Fruit fly (Drosophila melanogaster) whole organism, embryonic: Measurements from ENCODE around the gene CG18661.

Experiments used
- B-H2 ChIP-seq: fragments of 200-800 bp; sonication (Bioruptor generic); optimal IDR thresholded peaks from 2 replicates; lab custom pipeline; 2018; ENCODE audit warnings: missing biosample characterization, mild to moderate bottlenecking, missing genetic modification characterization
- BEAF-32 ChIP-seq: fragments of 200-800 bp; sonication (Bioruptor generic); optimal IDR thresholded peaks from 3 replicates; lab custom pipeline; 2017; ENCODE audit warnings: missing biosample characterization, missing genetic modification characterization, mild to moderate bottlenecking, moderate library complexity, missing genetic modification reagents
- BtbVII ChIP-seq: fragments of 200-800 bp; sonication (Bioruptor generic); optimal IDR thresholded peaks from 3 replicates; lab custom pipeline; 2017; ENCODE audit warnings: missing biosample characterization, mild to moderate bottlenecking, missing genetic modification characterization
- CG10267 ChIP-seq: fragments of 200-800 bp; sonication (Bioruptor generic); optimal IDR thresholded peaks from 2 replicates; lab custom pipeline; 2018; ENCODE audit warnings: missing biosample characterization, mild to moderate bottlenecking, missing genetic modification characterization, moderate library complexity
- CG12104 ChIP-seq: fragments of 200-800 bp; sonication (Bioruptor generic); optimal IDR thresholded peaks from 3 replicates; lab custom pipeline; 2016; ENCODE audit warnings: missing biosample characterization, missing genetic modification characterization
- CG12942 ChIP-seq: fragments of 200-800 bp; sonication (Bioruptor generic); optimal IDR thresholded peaks from 3 replicates; lab custom pipeline; 2016; ENCODE audit warnings: missing biosample characterization, missing genetic modification characterization
- CG13775 ChIP-seq: fragments of 200-800 bp; sonication (Bioruptor generic); optimal IDR thresholded peaks from 3 replicates; lab custom pipeline; 2017; ENCODE audit warnings: missing biosample characterization, mild to moderate bottlenecking, missing genetic modification characterization
- CG1529 ChIP-seq: fragments of 200-800 bp; sonication (Bioruptor generic); optimal IDR thresholded peaks from 3 replicates; lab custom pipeline; 2018; ENCODE audit warnings: missing biosample characterization, missing genetic modification characterization
- CG16815 ChIP-seq: fragments of 200-800 bp; sonication (Bioruptor generic); optimal IDR thresholded peaks from 3 replicates; lab custom pipeline; 2017; ENCODE audit warnings: missing biosample characterization, mild to moderate bottlenecking, missing genetic modification characterization
- CG17359 ChIP-seq: fragments of 200-800 bp; sonication (Bioruptor generic); optimal IDR thresholded peaks from 3 replicates; lab custom pipeline; 2018; ENCODE audit warnings: missing biosample characterization, mild to moderate bottlenecking, missing genetic modification characterization, moderate library complexity
- CG1792 ChIP-seq: fragments of 200-800 bp; sonication (Bioruptor generic); optimal IDR thresholded peaks from 2 replicates; lab custom pipeline; 2016; ENCODE audit warnings: missing biosample characterization, missing genetic modification characterization
- CG18619 ChIP-seq: fragments of 200-800 bp; sonication (Bioruptor generic); optimal IDR thresholded peaks from 3 replicates; lab custom pipeline; 2017; ENCODE audit warnings: missing biosample characterization, mild to moderate bottlenecking, missing genetic modification characterization
- CG2712 ChIP-seq: fragments of 200-800 bp; optimal IDR thresholded peaks from 3 replicates; lab custom pipeline; 2019; ENCODE audit warnings: missing biosample characterization, mild to moderate bottlenecking, missing genetic modification characterization, moderate library complexity
- CG30020 ChIP-seq: fragments of 200-800 bp; optimal IDR thresholded peaks from 2 replicates; lab custom pipeline; 2019; ENCODE audit warnings: missing biosample characterization, mild to moderate bottlenecking, missing genetic modification characterization, moderate library complexity
- CG34422 ChIP-seq: fragments of 200-800 bp; sonication (Bioruptor generic); IDR thresholded peaks from 3 replicates; pipeline ENCODE4 v1.3.6; 2022; ENCODE audit warnings: missing biosample characterization, missing genetic modification characterization
- CG6765 ChIP-seq: fragments of 200-800 bp; sonication (Bioruptor generic); optimal IDR thresholded peaks from 3 replicates; lab custom pipeline; 2017; ENCODE audit warnings: missing biosample characterization, mild to moderate bottlenecking, missing genetic modification characterization
- CG6791 ChIP-seq: fragments of 200-800 bp; sonication (Bioruptor generic); IDR thresholded peaks from 3 replicates; pipeline ENCODE4 v1.3.6; 2022; ENCODE audit warnings: missing biosample characterization, missing genetic modification characterization; ENCODE audit not compliant: partially characterized antibody
- CG8924 ChIP-seq: fragments of 200-800 bp; optimal IDR thresholded peaks from 3 replicates; lab custom pipeline; 2019; ENCODE audit warnings: missing biosample characterization, mild to moderate bottlenecking, missing genetic modification characterization, moderate library complexity
- CG9609 ChIP-seq: fragments of 200-800 bp; sonication (Bioruptor generic); optimal IDR thresholded peaks from 3 replicates; lab custom pipeline; 2016; ENCODE audit warnings: missing biosample characterization, missing genetic modification characterization
- CG9727 ChIP-seq: fragments of 200-800 bp; sonication (Bioruptor generic); optimal IDR thresholded peaks from 3 replicates; lab custom pipeline; 2017; ENCODE audit warnings: missing biosample characterization, mild to moderate bottlenecking, missing genetic modification characterization
- Deaf1 ChIP-seq: fragments of 200-800 bp; optimal IDR thresholded peaks from 3 replicates; lab custom pipeline; 2019; ENCODE audit warnings: missing biosample characterization, mild to moderate bottlenecking, missing genetic modification characterization, moderate library complexity
- Dek ChIP-seq: fragments of 200-800 bp; sonication (Bioruptor generic); optimal IDR thresholded peaks from 3 replicates; lab custom pipeline; 2019; ENCODE audit warnings: missing biosample characterization, mild to moderate bottlenecking, missing genetic modification characterization, moderate library complexity
- Doc2 ChIP-seq: fragments of 200-800 bp; sonication (Bioruptor generic); IDR thresholded peaks from 2 replicates; pipeline ENCODE4 v1.3.6; 2022; ENCODE audit warnings: missing biosample characterization, missing genetic modification characterization
- Drgx ChIP-seq: fragments of 200-800 bp; sonication (Bioruptor generic); IDR thresholded peaks from 2 replicates; pipeline ENCODE4 v1.3.6; 2022; ENCODE audit warnings: missing biosample characterization, missing genetic modification characterization
- HLH3B ChIP-seq: fragments of 200-800 bp; sonication (Bioruptor generic); IDR thresholded peaks from 2 replicates; pipeline ENCODE4 v1.3.6; 2022; ENCODE audit warnings: missing biosample characterization, missing genetic modification characterization
- HLH4C ChIP-seq: fragments of 200-800 bp; sonication (Bioruptor generic); IDR thresholded peaks from 3 replicates; pipeline ENCODE4 v1.3.6; 2022; ENCODE audit warnings: missing biosample characterization, missing genetic modification characterization; ENCODE audit not compliant: partially characterized antibody
- Hey ChIP-seq: fragments of 200-800 bp; sonication (Bioruptor generic); optimal IDR thresholded peaks from 3 replicates; lab custom pipeline; 2018; ENCODE audit warnings: missing biosample characterization, mild to moderate bottlenecking, missing genetic modification characterization
- HmgD ChIP-seq: fragments of 200-800 bp; sonication (Bioruptor generic); optimal IDR thresholded peaks from 3 replicates; lab custom pipeline; 2016; ENCODE audit warnings: missing biosample characterization, missing genetic modification characterization
- Hsf ChIP-seq: fragments of 200-800 bp; sonication (Bioruptor generic); optimal IDR thresholded peaks from 3 replicates; lab custom pipeline; 2016; ENCODE audit warnings: missing biosample characterization, missing genetic modification characterization
- Lim3 ChIP-seq: fragments of 200-800 bp; sonication (Bioruptor generic); IDR thresholded peaks from 2 replicates; pipeline ENCODE4 v1.3.6; 2022; ENCODE audit warnings: missing biosample characterization, missing genetic modification characterization
- Lpt ChIP-seq: fragments of >200 bp; optimal IDR thresholded peaks from 2 replicates; lab custom pipeline; 2018; ENCODE audit warnings: missing biosample characterization, missing genetic modification characterization
- Nf-YA ChIP-seq: fragments of 200-800 bp; sonication (Bioruptor generic); IDR thresholded peaks from 2 replicates; pipeline ENCODE4 v1.3.6; 2022; ENCODE audit warnings: missing biosample characterization, missing genetic modification characterization
- Rx ChIP-seq: fragments of 200-800 bp; sonication (Bioruptor generic); IDR thresholded peaks from 2 replicates; pipeline ENCODE4 v1.3.6; 2022; ENCODE audit warnings: missing biosample characterization, missing genetic modification characterization
- Scr ChIP-seq: fragments of 200-800 bp; sonication (Bioruptor generic); IDR thresholded peaks from 2 replicates; pipeline ENCODE4 v1.3.6; 2022; ENCODE audit warnings: missing biosample characterization, missing genetic modification characterization; ENCODE audit not compliant: partially characterized antibody
- Sry-β ChIP-seq: fragments of 200-800 bp; sonication (Bioruptor generic); optimal IDR thresholded peaks from 2 replicates; lab custom pipeline; 2018; ENCODE audit warnings: missing biosample characterization, mild to moderate bottlenecking, missing genetic modification characterization, moderate library complexity
- Tbp ChIP-seq: fragments of >200 bp; optimal IDR thresholded peaks from 2 replicates; lab custom pipeline; 2018; ENCODE audit warnings: missing biosample characterization, missing genetic modification characterization
- Xbp1 ChIP-seq: fragments of 200-800 bp; sonication (Bioruptor generic); optimal IDR thresholded peaks from 3 replicates; lab custom pipeline; 2016; ENCODE audit warnings: missing biosample characterization, mild to moderate bottlenecking, missing genetic modification characterization
- al ChIP-seq: fragments of 200-800 bp; sonication (Bioruptor generic); IDR thresholded peaks from 2 replicates; pipeline ENCODE4 v1.3.6; 2022; ENCODE audit warnings: missing biosample characterization, missing genetic modification characterization
- br ChIP-seq: fragments of >200 bp; optimal IDR thresholded peaks from 2 replicates; lab custom pipeline; 2017
- cad ChIP-seq: fragments of >200 bp; optimal IDR thresholded peaks from 2 replicates; lab custom pipeline; 2017; ENCODE audit warnings: missing biosample characterization, missing genetic modification characterization
- cato ChIP-seq: fragments of 200-800 bp; sonication (Bioruptor generic); optimal IDR thresholded peaks from 2 replicates; lab custom pipeline; 2016; ENCODE audit warnings: missing biosample characterization, missing genetic modification characterization, borderline replicate concordance
- dati ChIP-seq: fragments of 200-800 bp; sonication (Bioruptor generic); IDR thresholded peaks from 2 replicates; pipeline ENCODE4 v1.3.6; 2022; ENCODE audit warnings: missing biosample characterization, missing genetic modification characterization
- dmrt99B ChIP-seq: fragments of 200-800 bp; sonication (Bioruptor generic); optimal IDR thresholded peaks from 2 replicates; lab custom pipeline; 2018; ENCODE audit warnings: missing biosample characterization, mild to moderate bottlenecking, missing genetic modification characterization, moderate library complexity
- eyg ChIP-seq: fragments of 200-800 bp; sonication (Bioruptor generic); optimal IDR thresholded peaks from 3 replicates; lab custom pipeline; 2016; ENCODE audit warnings: missing biosample characterization, missing genetic modification characterization
- fru ChIP-seq: fragments of >200 bp; optimal IDR thresholded peaks from 2 replicates; lab custom pipeline; 2017
- fu2 ChIP-seq: fragments of 200-800 bp; sonication (Bioruptor generic); optimal IDR thresholded peaks from 2 replicates; lab custom pipeline; 2016; ENCODE audit warnings: missing biosample characterization, missing genetic modification characterization
- ind ChIP-seq: fragments of 200-800 bp; sonication (Bioruptor generic); optimal IDR thresholded peaks from 3 replicates; lab custom pipeline; 2016; ENCODE audit warnings: missing biosample characterization, missing genetic modification characterization
- nerfin-1 ChIP-seq: fragments of 200-800 bp; sonication (Bioruptor generic); optimal IDR thresholded peaks from 3 replicates; lab custom pipeline; 2019; ENCODE audit warnings: missing biosample characterization, mild to moderate bottlenecking, missing genetic modification characterization, moderate library complexity
- pho ChIP-seq: fragments of 200-800 bp; sonication (Bioruptor generic); optimal IDR thresholded peaks from 2 replicates; lab custom pipeline; 2016; ENCODE audit warnings: missing biosample characterization, missing genetic modification characterization
- pnt ChIP-seq: fragments of 200-800 bp; sonication (Bioruptor generic); optimal IDR thresholded peaks from 3 replicates; lab custom pipeline; 2016; ENCODE audit warnings: missing biosample characterization, missing genetic modification characterization
- stc ChIP-seq: fragments of 200-800 bp; sonication (Bioruptor generic); IDR thresholded peaks from 2 replicates; pipeline ENCODE4 v1.3.6; 2022; ENCODE audit warnings: missing biosample characterization, missing genetic modification characterization
- tll ChIP-seq, 2 experiments: fragments of 200-800 bp in 1 of 2; fragments of >200 bp in 1 of 2; sonication (Bioruptor generic) in 1 of 2; optimal IDR thresholded peaks; 2 replicates each; lab custom pipeline; 2017 to 2019; ENCODE audit warnings: missing biosample characterization in 2 of 2, missing genetic modification characterization in 2 of 2, mild to moderate bottlenecking in 1 of 2, moderate library complexity in 1 of 2

Gene CG18661

dm6 chr2L:8958046-8958497 is 39.3 kb upstream of the CG18661 start (continued):
- TF ChIP-seq HmgD (GFP tag; lab: Kevin White, UChicago) (peak; percentile 83), stc (GFP tag; lab: Robert Waterston, UW) (peak; percentile 99), Tbp (GFP tag; lab: Kevin White, UChicago) (no peak), Xbp1 (GFP tag; lab: Kevin White, UChicago) (peak; percentile 99), CG16815 (GFP tag; lab: Kevin White, UChicago) (peak; percentile 94), CG34422 (peak; percentile 99), CG12942 (GFP tag; lab: Kevin White, UChicago) (peak; percentile 95), Dek (tag; lab: Kevin White, UChicago) (peak; percentile 95), CG10267 (tag; lab: Kevin White, UChicago) (peak; percentile 94), CG6791 (GFP tag; lab: Robert Waterston, UW) (no peak; the same call in 2 of the 3 replicates), fru (lab: Kevin White, UChicago) (no peak), Hsf (GFP tag; lab: Kevin White, UChicago) (peak; percentile 95), B-H2 (GFP tag; lab: Kevin White, UChicago) (peak; percentile 84), CG13775 (peak; percentile 93), eyg (peak; percentile 80), CG12104 (GFP tag; lab: Kevin White, UChicago) (peak; percentile 83), Lpt (GFP tag; lab: Kevin White, UChicago) (no peak), Nf-YA (peak; percentile 98), pnt (peak; percentile 96), CG1792 (GFP tag; lab: Kevin White, UChicago) (peak; percentile 80), dati (GFP tag; lab: Robert Waterston, UW) (peak; percentile 92), BtbVII (GFP tag; lab: Kevin White, UChicago) (peak; percentile 76), dmrt99B (peak; percentile 94), CG1529 (GFP tag; lab: Kevin White, UChicago) (peak; percentile 84), CG6765 (GFP tag; lab: Kevin White, UChicago) (peak; percentile 78), cad (GFP tag; lab: Kevin White, UChicago) (no peak), CG9609 (peak; percentile 86), HLH3B (GFP tag; lab: Robert Waterston, UW) (peak; percentile 99), CG8924 (tag; lab: Kevin White, UChicago) (peak; percentile 97), Scr (GFP tag; lab: Robert Waterston, UW) (no peak), CG9727 (GFP tag; lab: Kevin White, UChicago) (peak; percentile 96), al (GFP tag; lab: Robert Waterston, UW) (peak; percentile 93), CG18619 (GFP tag; lab: Kevin White, UChicago) (peak; percentile 92), Sry-β (peak; percentile 53), tll (GFP tag; optimal IDR thresholded peaks at IDR 0.05; lab: Kevin White, UChicago) (peak in 1 of 2 experiments; percentile 27), br (lab: Kevin White, UChicago) (no peak), CG17359 (tag; lab: Kevin White, UChicago) (peak; percentile 93), Lim3 (GFP tag; lab: Robert Waterston, UW) (peak; percentile 88; the same call in 1 of the 2 replicates), ind (GFP tag; lab: Kevin White, UChicago) (peak; percentile 91), BEAF-32 (GFP tag; lab: Kevin White, UChicago) (no peak), nerfin-1 (tag; lab: Kevin White, UChicago) (peak; percentile 86), CG2712 (tag; lab: Kevin White, UChicago) (peak; percentile 98), Rx (GFP tag; lab: Robert Waterston, UW) (peak; percentile 94), Deaf1 (tag; lab: Kevin White, UChicago) (peak; percentile 77), Doc2 (peak; percentile 85), cato (GFP tag; lab: Kevin White, UChicago) (peak; percentile 87), HLH4C (GFP tag; lab: Robert Waterston, UW) (no peak), fu2 (GFP tag; lab: Kevin White, UChicago) (peak; percentile 84), CG30020 (tag; lab: Kevin White, UChicago) (peak; percentile 67), Hey (tag; lab: Kevin White, UChicago) (peak; percentile 44), pho (GFP tag; lab: Kevin White, UChicago) (peak; percentile 92), Drgx (GFP tag; lab: Robert Waterston, UW) (peak; percentile 97)
